Fruit fly (Drosophila melanogaster) ovary, adult (tissue): ENCODE measurements around the gene CG42337.

Experiments
- CG17801 ChIP-seq: fragments of 200-800 bp; optimal IDR thresholded peaks from 2 replicates; lab custom pipeline; 2019; ENCODE audit warnings: missing biosample characterization, mild to moderate bottlenecking, missing genetic modification characterization, moderate library complexity; ENCODE audit not compliant: partially characterized antibody

The CG42337 gene

DNA sequence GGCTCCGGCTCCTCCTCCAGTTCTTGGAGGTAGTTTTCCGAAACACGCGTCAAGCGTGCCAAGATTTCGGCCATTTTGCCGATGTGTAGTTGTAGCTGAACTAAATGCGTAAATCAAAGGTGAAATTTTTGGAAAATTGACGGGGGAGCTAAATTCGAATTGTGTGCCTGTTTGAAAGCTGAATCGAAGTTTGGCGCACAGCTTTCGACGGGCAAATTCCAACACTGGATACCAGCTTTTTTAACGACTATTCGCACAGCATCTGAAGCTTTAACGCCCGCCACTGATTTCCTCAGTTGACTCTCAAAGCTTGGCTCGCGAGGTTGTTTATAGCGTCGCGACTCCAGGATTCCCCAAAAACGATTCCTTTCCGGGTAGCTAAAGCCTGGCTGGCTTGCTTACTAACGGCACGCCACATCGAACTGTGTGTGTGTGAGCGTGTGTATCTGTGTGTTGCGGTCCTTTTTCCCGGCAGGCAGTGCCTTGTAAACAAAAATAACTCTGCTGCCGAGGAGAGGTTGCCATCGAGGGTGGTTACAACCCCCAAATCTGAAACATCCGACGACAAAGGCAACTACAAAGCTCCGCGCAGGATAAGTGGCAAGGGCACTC, 16.9 kb upstream of the CG42337 start, which contains the start of the genes CG10510 and CG10508:
Gene CG10510, minus strand, starts transcription at position 164 of the 612 bp plus-strand sequence.
Gene CG10508, plus strand, starts transcription at position 295 of the 612 bp plus-strand sequence.
- TF ChIP-seq CG17801, result no peak

DNA sequence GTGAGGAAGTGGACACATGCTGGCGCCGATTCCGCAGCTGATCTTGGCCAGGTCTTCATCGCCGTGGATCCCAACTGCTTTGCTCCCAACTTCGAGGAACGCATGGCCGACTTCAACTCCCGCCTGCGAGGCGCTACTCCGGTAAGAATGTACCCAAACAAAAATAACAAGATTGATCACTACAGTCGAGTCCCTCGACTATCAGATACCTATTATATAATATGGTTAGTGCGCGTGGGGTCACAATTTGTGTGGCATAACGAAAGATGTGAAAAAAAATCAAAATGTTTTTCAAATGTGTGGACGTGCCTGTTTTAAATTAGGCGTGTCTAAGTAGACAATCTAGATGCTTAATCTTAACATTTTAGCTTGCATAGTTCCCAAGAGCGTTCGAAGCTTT, 13.3 kb upstream of the CG42337 start:
- no peak for TF ChIP-seq CG17801

DNA sequence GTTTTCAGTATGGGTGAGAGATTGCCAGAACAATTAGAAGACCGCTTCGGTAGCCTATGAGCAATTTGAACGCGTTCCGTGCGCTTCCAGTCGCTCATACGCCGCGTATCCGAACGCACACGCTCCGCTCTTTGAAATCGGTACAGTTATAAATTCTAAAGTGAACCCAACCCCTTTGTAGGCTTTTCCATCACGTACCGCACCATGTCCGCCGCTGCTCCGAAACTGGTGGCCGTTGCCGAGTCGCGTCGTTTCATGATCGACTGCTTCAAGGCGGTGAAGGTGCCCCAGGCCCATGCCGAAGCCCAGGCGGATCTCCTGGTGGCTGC, 12.3 kb upstream of the CG42337 start:
- TF ChIP-seq CG17801, result no peak

DNA sequence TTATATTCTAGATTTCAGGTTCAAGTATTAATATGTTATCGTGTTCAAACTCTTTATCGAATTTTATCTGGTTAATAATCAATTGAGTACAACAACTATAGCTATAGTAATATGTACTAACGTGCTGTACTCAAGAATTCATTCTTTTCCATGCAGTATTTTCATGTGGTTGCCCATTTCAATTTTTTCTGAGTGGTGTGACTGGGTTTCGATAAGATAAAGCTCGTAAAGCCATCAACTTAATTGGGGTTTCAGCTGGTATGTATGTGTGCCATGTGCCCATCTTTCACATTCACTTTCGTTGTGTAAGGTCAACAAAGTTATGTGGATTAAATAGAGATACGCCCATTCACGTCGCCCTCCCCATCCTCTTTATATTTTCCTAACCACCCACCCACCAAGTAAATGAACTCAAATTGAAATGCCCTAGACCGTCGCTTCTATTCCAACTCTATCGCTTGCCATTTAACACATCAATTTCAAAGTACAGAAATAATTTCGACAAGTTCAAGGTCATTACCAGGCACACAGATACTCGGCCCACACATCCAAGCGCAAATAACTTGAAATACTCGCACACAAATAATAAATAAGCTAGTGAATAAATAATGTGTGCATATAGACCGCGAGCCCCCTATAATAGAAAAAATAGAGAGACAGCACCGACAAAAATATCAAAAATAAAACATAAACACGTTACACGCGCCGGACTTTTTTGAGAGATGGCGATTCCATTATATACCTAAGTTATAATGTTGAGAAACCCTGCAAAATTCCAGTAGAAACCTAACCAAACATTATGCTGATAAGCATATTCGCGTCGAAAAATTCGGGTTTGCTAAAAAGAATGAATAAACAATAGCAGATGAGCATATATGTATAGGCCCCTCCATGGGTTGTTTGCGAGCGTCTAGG, 11.7 kb upstream of the CG42337 start:
- TF ChIP-seq CG17801, result no peak

DNA sequence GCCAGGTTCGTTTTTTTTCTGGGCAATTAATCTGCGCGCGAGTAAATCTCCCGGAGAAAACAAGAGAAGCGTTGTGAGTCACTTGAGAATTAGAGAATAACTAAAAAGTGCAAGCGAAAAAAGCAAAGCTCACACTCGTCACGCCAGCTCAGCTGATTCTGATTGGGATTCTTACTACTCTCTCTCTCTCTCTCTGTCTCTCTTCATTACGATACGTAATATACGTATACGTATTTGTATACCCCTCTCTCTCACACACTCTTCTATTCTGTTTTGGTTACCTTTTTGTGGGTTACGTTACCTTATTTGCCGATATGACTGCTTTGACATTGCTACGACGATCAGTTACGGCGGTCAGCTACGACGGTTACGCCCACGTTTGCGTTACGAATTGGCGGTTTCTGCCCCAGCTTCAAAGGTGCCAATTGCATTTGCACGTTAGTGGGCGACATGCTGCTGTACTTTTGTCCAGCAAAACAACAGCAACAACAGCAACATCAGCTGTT, 9.7 kb upstream of the CG42337 start, which contains the start of the genes Targ1, CG10512 and Targ2:
Gene Targ1, minus strand, starts transcription at position 106 of the 506 bp plus-strand sequence.
Gene CG10512, plus strand, starts transcription at position 144 of the 506 bp plus-strand sequence.
Gene Targ2, minus strand, starts transcription at position 456 of the 506 bp plus-strand sequence.
- TF ChIP-seq CG17801, result peak; percentile 75

DNA sequence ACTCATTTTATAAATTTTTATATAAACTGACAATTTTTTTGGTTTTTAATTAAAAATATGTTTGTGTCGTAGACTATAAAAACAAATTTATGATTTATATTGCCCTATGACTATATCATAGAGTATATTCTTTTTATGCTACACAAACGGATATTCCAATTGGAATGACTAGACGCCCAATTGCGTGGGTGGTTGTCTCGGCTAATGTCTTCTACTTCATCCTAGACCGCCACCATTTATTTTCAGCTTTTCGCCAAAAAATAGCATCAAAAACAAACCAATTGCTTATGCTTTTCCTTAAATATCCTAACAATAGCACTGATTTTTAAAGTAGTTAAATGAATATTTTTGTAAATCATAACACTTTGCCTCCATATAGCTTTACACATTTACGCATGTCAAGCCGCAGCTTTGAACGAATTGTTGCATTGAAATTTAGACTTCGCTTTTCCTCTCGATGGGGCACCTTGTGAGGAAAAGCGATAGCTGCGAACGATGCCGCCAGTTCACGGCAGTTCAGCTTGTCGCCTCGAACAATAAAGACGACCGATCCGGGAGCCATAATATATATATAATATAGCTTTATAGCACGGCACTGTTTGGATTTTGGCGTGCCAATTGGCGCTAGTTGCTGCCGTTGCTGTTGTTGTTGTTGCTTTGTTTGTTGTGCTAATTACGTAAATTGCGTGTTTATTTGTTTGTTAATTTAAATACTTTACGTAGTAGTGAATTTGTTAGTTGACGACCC, 9.0 kb upstream of the CG42337 start:
- no peak for TF ChIP-seq CG17801

DNA sequence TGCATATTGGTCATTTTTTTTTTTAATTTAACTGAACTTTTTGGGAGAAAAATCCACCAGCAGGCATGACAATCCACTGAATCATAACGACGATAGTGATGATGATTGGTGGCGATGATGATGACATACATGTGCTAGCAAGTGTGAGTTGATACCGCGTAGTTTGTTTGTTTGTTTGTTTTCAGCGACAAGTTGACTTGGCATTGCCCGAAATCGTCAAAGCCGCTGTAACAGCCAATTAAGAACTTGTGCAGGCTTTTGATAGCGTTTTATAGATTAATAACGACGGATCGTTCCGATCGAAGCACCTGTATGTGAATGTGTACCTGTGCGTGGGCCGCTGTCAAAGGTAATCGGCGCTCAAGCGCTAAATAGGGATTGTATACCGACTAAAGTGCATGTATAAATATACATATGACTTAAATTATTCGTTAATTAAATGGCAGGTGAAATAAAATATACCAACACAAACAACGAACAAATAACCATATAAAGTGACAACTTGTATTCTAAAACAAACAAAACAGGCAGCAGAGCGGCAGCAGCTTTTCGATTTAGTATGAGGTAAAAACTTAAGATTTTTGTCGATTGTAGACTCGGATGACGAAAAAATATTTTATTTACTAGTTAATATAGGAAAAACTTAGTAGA, 8.2 kb upstream of the CG42337 start:
- TF ChIP-seq CG17801, result no peak

DNA sequence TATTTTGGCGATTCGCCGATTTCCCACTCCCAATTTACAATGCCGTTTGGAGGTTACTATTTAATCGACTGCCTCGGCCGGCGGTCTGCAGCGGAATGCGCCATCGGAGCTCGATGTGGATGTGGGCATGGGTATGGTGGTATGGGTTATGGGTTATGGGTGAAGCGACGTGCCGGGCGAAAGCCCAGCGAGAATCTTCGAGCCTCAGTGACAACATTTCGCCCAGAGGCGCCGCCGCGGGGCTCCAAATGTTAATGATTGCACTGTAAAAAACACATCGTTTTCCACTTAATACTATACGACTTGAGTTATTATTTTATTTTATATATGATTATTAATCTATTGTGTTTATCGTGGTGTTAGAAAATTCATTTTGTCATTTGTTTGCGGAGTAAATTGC, 7.4 kb upstream of the CG42337 start:
- TF ChIP-seq CG17801, result peak; percentile 29

DNA sequence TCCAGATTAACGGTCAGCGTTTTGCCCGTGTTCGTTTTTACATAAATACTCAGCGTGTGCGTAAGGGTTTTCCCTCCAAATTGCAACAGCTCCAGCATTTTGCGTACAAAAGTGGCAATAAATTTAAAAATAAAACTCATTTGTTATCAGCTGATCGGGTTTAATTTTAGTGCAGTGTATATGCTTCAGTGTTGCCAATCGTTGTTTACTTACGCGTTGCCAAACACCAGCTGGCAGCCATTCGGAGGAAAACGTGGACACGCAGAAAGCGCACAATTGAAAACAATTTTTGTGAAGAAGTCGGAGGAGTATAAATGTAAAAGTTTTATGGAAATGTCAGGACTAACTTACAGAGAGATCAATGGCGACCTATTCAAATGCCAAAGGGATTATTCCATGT, 3.4 kb upstream of the CG42337 start, which contains the start of the genes Targ3 and park:
Gene Targ3, plus strand, starts transcription at position 269 of the 400 bp plus-strand sequence.
Gene park, minus strand, starts transcription at position 291 of the 400 bp plus-strand sequence.
- peak; percentile 16 for TF ChIP-seq CG17801

DNA sequence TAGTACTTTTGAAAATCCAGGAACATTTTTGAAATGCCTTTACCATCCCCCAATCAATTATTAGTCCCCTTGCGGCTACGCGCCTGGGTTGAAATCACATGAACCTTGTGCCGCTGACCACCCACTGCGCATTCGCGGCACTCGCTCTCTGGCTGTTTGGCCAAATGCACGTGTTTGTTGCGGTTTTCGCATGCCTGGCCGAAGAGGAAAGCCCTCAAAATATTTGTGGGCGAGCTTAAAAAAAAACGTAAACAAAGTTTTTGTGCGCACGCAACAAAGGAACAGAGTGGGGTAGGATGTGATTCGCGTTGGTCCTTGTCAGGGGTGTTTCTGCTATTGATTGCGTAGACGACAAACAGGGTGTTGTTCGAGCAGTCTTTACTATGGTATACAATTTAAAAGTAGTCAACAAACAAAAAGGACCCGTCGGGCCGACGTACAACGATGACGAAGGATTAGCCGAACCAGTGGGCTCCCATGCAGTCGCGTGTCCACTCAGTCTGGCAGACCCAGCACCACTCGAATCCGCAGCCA, 1.3 kb upstream of the CG42337 start:
- TF ChIP-seq CG17801, result no peak

DNA sequence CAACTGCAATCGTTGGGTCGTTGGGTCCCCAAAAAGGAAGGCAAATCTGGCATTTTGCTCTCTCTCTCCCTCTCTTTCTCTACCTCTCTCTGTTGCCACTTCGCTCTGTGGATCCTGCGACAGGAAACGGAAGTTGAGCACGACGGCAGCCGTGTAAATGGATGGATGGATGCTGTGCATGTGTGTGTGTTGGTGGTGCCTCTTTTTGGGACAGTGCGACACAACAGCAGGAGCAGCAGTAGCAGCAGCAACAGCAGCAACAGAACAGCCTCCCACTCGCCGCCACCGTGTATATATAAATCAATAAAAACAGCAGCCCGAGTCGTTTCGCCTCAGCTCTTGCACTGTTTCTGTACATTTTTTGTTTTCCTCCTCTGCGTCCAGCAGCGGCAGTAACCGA, 1.1 kb downstream of the CG42337 start:
- no peak for TF ChIP-seq CG17801

DNA sequence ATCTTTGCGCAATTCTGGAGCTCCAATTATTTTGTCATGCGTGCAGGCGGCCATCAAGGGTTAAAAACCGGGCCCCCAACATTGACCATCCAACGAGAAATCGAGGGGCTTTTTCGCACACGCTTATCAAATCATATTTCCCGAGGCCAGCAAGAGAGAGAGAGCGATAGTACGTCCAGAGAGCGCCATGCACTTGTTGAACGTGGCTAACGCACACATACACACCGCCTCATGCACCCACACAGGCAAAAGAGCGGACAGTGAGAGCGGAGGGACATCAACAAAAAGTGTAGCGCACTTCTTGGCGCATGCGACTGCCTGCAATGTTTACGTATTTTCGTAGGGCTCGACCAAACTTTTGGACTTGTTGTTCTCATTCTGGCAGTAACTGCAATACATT, 6.7 kb downstream of the CG42337 start:
- TF ChIP-seq CG17801, result no peak

DNA sequence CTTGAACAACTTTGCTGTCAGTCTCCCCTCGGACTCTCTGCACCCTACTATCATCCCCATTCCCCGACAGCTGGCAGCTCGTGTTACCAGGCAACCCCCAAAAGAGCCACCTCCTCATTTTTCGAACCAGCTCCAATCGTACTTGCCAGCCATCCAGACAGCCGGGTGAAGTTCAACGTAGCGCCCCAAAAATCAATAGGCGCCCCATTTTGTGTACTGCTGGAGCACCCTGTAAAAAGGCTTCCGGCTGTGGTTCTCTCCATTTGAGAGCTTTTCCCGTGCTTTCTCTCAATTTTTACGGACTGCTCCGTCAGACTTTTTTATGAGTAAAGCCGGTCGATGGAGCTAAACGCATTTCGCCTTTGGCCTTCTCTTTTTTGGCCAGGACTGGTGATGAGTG, 7.5 kb downstream of the CG42337 start:
- TF ChIP-seq CG17801, result no peak

DNA sequence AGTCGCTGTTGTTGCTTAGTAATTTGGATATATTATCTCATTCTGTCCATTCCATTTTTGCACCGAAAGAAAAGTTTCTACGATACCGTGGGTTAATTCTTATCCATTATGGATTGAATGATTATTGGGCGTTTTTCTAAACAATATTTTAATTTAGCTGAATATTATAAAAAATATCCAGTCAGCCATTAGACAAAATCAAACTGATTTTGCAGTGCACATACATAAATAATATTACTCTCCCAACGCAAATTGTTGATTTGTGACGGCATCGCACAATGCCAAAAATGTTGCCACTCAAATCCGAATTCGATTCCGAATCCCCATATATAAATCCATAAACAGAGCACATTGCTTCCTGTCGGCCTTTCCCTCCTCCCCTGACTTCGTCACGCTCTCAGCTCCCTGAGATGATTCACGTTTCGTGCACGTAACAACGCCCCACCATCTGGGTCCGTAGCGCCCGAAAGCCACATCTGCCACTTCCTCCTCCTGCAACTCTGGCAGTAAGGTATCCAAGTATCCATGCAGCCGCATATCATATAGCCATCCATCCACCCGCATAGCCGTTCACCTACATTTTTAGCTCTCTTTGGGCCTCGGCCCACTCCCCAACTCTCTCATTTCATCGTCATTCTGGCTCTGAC, 16.1 kb downstream of the CG42337 start:
- TF ChIP-seq CG17801, result no peak

DNA sequence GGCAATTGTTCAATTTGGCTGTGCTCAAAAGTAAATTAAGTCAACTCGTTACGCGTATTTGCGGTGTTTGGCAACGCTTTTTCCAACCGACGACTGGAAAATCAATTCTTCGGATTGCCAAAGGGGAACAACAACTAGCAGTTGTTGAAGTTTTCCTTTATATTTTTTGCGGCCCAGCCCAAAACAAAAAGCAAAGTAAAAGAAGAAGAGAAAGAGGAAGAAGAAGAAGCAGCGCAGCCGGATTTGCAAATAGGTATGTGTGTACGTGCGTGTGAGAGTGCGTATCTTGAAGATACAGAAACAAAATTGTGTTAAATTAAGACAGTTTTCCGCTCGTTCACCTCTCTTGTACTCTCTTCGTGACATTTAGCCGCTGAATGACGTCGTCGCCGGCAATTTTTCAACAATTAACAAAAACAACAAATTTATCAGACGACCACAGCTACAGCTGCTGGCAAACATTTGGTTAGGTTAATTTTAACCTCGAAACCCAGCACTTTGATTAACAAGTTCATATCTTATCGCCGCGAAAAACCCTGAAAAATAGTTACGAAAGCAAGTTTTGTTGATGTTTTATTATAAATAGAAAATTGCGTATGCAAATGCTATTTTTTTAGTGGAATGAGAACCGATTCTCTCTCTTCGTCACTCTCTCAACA, 16.8 kb downstream of the CG42337 start:
- no peak for TF ChIP-seq CG17801
